Fruit fly (Drosophila melanogaster): ENCODE data around the gene Cpr30B.

Cpr30B gene

DNA sequence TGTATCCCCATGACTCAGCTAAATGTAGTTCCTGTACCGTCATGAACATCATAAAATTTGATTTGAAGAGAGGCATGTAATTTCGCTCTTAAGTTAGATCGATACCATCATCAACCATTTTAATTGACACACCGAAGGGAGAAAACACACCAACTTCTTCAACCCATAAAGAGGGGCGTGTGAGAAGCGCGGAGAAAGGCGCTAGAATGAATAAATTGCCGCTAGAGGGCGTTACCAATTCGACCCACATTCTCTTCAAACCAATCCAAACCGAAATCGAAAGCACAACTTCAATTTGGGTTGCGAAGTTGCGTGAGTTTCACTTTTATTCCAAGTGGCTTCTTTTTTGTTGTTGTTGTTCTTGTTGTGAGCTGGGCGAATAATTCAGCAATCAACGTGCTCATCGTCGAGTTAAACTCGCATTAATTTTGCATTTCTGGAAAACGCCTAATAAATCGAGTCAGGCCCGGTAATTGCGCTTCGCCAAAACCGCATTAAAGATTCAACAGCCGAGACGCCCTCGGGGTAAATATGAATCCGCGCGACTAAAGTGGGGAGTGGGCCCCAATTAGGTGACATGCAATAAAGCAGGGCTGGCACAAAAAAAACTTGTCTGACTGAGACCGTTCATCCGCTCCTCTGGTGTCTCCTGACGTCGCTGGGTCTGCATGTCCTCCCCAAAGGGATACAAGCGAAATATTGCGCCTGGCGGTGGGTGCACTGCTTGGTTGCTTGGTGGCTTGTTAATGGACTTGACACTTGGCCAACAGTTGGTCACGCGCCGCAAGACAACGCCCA lies 30.1 kb upstream of the Cpr30B start:
- peak; percentile 25 for TF ChIP-seq CG13204 (GFP tag; optimal IDR thresholded peaks at IDR 0.05)
- TF ChIP-seq Ets98B (GFP tag; IDR thresholded peaks at IDR 0.05) = no peak
- TF ChIP-seq EcR (GFP tag; optimal IDR thresholded peaks at IDR 0.05) = peak; percentile 45

DNA sequence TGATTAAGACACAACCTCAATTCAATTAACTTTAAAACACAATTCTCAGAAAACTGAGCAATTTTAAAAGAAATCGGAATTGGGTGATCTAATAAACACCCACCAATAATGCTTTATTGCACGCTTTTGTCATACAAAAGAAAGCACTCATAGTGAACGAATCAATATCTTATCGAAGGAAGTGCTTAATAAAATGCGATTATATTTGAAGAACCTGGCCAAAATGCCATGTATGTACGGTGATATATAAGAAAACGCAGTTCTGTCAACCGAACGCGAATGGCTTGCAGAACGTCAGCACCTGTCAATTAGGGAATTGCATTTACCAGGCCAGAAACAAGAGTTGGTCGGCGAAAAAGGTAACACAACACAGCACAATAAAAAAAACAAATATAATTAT lies 28.9 kb upstream of the Cpr30B start:
- no peak for TF ChIP-seq CG14655 (GFP tag; optimal IDR thresholded peaks at IDR 0.05)
- TF ChIP-seq CG12605 (GFP tag; IDR thresholded peaks at IDR 0.05) = no peak
- TF ChIP-seq Ets98B (GFP tag; IDR thresholded peaks at IDR 0.05) = no peak
- TF ChIP-seq CG17806 (tag; optimal IDR thresholded peaks at IDR 0.05) = no peak
- TF ChIP-seq rn (GFP tag; IDR thresholded peaks at IDR 0.05) = no peak
- TF ChIP-seq EcR (GFP tag; optimal IDR thresholded peaks at IDR 0.05) = no peak
- no peak for TF ChIP-seq CG4496 (GFP tag; IDR thresholded peaks at IDR 0.05)

DNA sequence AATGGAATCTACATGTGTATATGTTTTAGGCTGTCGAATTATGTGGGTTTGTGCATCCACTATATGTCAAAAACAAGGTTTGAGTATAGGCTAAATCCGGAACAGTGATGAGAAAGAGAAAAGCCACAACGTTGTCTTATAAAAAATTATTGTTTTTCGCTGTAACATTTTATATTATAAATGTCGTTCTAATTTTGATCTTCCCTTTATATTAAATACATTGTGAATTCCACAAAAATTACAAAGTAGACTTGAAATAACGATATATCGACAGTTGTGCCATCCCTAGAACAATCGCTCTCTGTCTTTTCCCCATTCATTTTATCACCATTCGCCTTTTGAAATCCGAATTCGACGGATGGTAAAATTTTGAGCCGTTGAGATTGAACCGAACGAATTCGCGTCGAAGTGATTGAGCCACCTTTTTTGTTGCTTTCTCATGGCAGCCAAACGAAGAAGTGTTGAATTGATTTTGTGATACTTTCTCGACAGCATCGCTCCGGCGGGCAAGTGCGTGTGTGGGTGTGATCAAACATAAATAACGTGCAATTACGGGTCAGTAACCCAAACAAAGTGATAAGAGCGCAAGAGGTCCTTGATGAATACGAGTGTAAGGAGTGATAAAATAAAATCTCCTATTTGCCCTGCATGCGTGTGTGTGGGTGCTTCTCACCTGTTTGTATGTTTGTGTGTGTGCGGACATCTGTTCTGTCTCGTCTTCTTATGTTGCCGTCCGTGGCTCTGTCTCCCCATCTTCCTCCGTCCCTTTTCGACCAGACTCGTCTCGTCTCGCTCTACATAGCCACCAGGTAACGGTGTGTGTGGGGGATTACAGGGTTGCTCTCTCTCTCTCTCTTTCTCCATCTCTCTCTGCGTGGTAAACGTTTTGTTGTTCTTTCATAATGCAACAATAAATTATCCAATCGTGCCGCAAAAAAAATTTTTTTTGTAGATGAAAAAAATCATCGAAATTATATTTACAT lies 21.5 kb upstream of the Cpr30B start, which contains the start of gene Oatp30B:
Oatp30B (plus strand) TSS at position 325 of the 983 bp plus-strand sequence.
- peak; percentile 87 for TF ChIP-seq CG14655 (GFP tag; optimal IDR thresholded peaks at IDR 0.05)
- TF ChIP-seq fd96Ca (GFP tag; IDR thresholded peaks at IDR 0.05) = peak; percentile 81; the same call in 2 of the 3 replicates
- TF ChIP-seq CG13204 (GFP tag; optimal IDR thresholded peaks at IDR 0.05) = peak; percentile 23
- peak; percentile 52; the same call in 1 of the 2 replicates for TF ChIP-seq CG10348 (GFP tag; IDR thresholded peaks at IDR 0.05)
- TF ChIP-seq CG17806 (tag; optimal IDR thresholded peaks at IDR 0.05) = peak; percentile 92
- peak; percentile 78 for TF ChIP-seq D1 (tag; optimal IDR thresholded peaks at IDR 0.05)
- peak; percentile 90 for TF ChIP-seq Snoo (tag; optimal IDR thresholded peaks at IDR 0.05)
- peak; percentile 85 for TF ChIP-seq CG9948 (tag; optimal IDR thresholded peaks at IDR 0.05)
- peak; percentile 90 for TF ChIP-seq CG34367 (tag; optimal IDR thresholded peaks at IDR 0.05)
- peak; percentile 74 for TF ChIP-seq gl (tag; optimal IDR thresholded peaks at IDR 0.05)
- peak; percentile 89 for TF ChIP-seq CG8301 (tag; optimal IDR thresholded peaks at IDR 0.05)
- peak; percentile 95 for TF ChIP-seq CG32121 (GFP tag; IDR thresholded peaks at IDR 0.05)
- peak; percentile 96 for TF ChIP-seq Ets98B (GFP tag; IDR thresholded peaks at IDR 0.05)
- peak; percentile 93 for TF ChIP-seq CG15710 (tag; optimal IDR thresholded peaks at IDR 0.05)
- TF ChIP-seq CG8159 (tag; optimal IDR thresholded peaks at IDR 0.05) = peak; percentile 92
- peak; percentile 76 for TF ChIP-seq Pif1B (GFP tag; optimal IDR thresholded peaks at IDR 0.05)
- peak; percentile 94 for TF ChIP-seq CG12605 (GFP tag; IDR thresholded peaks at IDR 0.05)
- TF ChIP-seq EcR (GFP tag; optimal IDR thresholded peaks at IDR 0.05) = peak; percentile 98
- peak; percentile 96 for TF ChIP-seq CG4496 (GFP tag; IDR thresholded peaks at IDR 0.05)
- TF ChIP-seq Pif1A (GFP tag; optimal IDR thresholded peaks at IDR 0.05) = peak; percentile 90
- TF ChIP-seq rn (GFP tag; IDR thresholded peaks at IDR 0.05) = peak; percentile 88

DNA sequence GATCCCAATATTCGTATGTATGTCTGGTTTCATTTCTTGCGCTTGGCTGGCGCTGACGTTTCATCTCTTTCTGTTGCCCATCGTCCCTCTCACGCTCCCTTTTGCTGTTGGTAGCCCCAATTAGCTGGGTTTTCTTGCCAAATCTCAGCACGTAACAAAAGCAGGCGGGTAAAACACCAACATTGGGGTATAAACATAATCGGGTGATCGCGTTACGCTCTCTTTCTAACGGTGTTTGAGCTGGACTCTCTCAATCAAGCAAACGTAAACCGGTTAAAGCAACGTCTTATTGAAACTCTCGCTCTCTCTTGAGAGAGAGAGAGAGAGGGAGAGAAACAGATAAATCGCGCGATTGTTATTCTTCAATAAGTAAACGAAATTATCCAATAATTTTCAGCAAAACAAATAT lies 19.9 kb upstream of the Cpr30B start:
- TF ChIP-seq CG32121 (GFP tag; IDR thresholded peaks at IDR 0.05) (no peak), Snoo (tag; optimal IDR thresholded peaks at IDR 0.05) (no peak), EcR (GFP tag; optimal IDR thresholded peaks at IDR 0.05) (peak; percentile 21)

DNA sequence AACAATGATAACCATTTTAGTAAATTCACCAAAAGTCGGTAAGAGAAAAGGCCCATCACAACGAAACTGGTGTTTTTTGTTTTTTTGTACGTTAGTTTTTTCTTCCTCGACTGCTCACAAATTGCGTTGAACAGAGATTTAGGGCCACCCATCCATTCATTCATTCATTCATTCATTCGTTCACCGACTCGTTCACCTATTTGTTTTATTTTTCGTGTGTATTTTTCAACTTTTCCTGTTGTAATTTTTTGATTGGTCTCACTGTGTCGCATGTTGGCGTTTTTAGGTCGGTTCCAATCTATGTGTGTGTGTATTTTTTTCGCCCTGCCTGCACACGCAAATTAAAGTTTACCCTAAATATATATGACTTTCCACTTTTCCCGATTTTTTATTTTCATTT lies 17.8 kb upstream of the Cpr30B start:
- TF ChIP-seq CG14655 (GFP tag; optimal IDR thresholded peaks at IDR 0.05) (no peak), CG10348 (GFP tag; IDR thresholded peaks at IDR 0.05) (no peak), EcR (GFP tag; optimal IDR thresholded peaks at IDR 0.05) (no peak), CG15710 (tag; optimal IDR thresholded peaks at IDR 0.05) (no peak), CG12605 (GFP tag; IDR thresholded peaks at IDR 0.05) (no peak), gl (tag; optimal IDR thresholded peaks at IDR 0.05) (no peak), CG9948 (tag; optimal IDR thresholded peaks at IDR 0.05) (no peak), CG8159 (tag; optimal IDR thresholded peaks at IDR 0.05) (no peak), rn (GFP tag; IDR thresholded peaks at IDR 0.05) (no peak), Ets98B (GFP tag; IDR thresholded peaks at IDR 0.05) (no peak)

DNA sequence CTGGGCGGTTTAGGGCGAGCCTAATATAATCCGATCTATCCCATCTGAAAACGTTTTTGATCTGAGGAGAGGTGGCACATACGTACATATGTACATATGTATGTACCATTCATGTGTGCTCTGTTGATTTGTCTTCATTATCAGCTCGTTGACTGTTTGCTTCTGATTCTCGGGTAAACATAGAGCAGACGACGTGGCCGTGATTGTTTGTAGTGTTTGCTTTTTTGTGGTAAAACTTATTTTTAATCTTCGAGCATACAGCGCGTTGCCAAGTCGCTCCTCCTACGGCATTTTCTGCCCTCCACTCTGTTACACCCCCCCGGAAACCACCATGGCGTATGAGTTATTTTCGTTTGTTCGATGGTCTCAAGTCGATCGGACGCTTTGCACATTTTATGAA lies 17.0 kb upstream of the Cpr30B start:
- TF ChIP-seq Pif1B (GFP tag; optimal IDR thresholded peaks at IDR 0.05) (peak; percentile 54), CG12605 (GFP tag; IDR thresholded peaks at IDR 0.05) (peak; percentile 57), Pif1A (GFP tag; optimal IDR thresholded peaks at IDR 0.05) (peak; percentile 40), CG9948 (tag; optimal IDR thresholded peaks at IDR 0.05) (no peak), CG17806 (tag; optimal IDR thresholded peaks at IDR 0.05) (peak; percentile 17), Ets98B (GFP tag; IDR thresholded peaks at IDR 0.05) (peak; percentile 52), CG13204 (GFP tag; optimal IDR thresholded peaks at IDR 0.05) (peak; percentile 42), CG4496 (GFP tag; IDR thresholded peaks at IDR 0.05) (peak; percentile 80), CG15710 (tag; optimal IDR thresholded peaks at IDR 0.05) (peak; percentile 32), gl (tag; optimal IDR thresholded peaks at IDR 0.05) (peak; percentile 72), CG8301 (tag; optimal IDR thresholded peaks at IDR 0.05) (no peak), Snoo (tag; optimal IDR thresholded peaks at IDR 0.05) (no peak), CG14655 (GFP tag; optimal IDR thresholded peaks at IDR 0.05) (peak; percentile 43), EcR (GFP tag; optimal IDR thresholded peaks at IDR 0.05) (peak; percentile 8), CG32121 (GFP tag; IDR thresholded peaks at IDR 0.05) (peak; percentile 50), CG34367 (tag; optimal IDR thresholded peaks at IDR 0.05) (peak; percentile 33), D1 (tag; optimal IDR thresholded peaks at IDR 0.05) (no peak), CG10348 (GFP tag; IDR thresholded peaks at IDR 0.05) (no peak), CG8159 (tag; optimal IDR thresholded peaks at IDR 0.05) (peak; percentile 27), rn (GFP tag; IDR thresholded peaks at IDR 0.05) (no peak)

Measured in whole organism, pupa.